Fruit fly (Drosophila melanogaster): ENCODE data around the gene GstD1.

Gene GstD1

DNA sequence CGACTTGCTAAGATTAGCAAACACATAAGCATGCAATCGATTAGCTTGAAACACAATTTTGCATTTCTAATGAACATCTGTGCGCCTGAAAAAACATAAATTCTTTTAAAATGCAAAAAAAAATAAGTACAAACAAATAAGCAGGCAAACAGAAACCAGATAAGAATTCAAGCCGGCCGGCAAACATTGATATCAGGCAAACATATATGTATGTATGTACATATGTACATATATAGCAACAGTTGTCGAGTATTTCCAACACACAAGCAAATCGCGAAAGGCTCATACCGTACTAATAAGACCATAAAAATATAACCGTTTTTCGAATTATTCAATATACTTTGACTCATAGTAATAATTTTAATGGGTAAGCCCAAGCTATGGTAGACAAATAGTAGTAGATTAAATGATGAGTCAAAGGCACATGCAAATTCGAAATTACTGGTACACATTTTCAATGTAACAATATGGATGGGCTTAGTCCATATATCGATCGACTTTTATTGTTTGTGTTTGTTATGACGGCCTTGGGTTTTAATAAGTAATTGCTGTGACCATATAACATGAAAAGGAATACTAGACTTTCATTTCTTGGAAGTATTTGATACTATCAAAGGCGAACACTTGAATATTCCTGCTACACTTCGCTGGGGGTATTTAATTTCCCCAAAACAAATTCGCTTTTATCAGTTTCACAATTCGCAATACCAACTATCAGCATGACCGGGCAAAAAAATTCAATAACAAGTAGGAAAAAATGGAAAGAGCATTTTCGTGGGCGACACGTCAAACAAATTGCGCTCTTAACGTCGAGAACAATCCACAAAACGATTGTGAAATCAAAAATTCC, 950 bp upstream of the GstD1 start (continued):
- peak; percentile 62 for TF ChIP-seq MTF-1 (GFP tag; optimal IDR thresholded peaks at IDR 0.05; ENCODE audit: borderline replicate concordance)
- no peak for TF ChIP-seq prd (optimal IDR thresholded peaks at IDR 0.05)
- TF ChIP-seq prd (GFP tag; IDR thresholded peaks at IDR 0.05): no peak
- TF ChIP-seq onecut (GFP tag; IDR thresholded peaks at IDR 0.05): no peak
- TF ChIP-seq Poxn (GFP tag; IDR thresholded peaks at IDR 0.05): no peak
- 0 out of 2 replicates have a peak, but pooled peaks have one; percentile 1 for TF ChIP-seq Ptx1 (GFP tag; IDR thresholded peaks at IDR 0.05)
- TF ChIP-seq sug (tag; optimal IDR thresholded peaks at IDR 0.05): peak; percentile 97
- TF ChIP-seq CG10267 (tag; optimal IDR thresholded peaks at IDR 0.05): no peak
- peak; percentile 2 for TF ChIP-seq CG31388 (GFP tag; optimal IDR thresholded peaks at IDR 0.05)

DNA sequence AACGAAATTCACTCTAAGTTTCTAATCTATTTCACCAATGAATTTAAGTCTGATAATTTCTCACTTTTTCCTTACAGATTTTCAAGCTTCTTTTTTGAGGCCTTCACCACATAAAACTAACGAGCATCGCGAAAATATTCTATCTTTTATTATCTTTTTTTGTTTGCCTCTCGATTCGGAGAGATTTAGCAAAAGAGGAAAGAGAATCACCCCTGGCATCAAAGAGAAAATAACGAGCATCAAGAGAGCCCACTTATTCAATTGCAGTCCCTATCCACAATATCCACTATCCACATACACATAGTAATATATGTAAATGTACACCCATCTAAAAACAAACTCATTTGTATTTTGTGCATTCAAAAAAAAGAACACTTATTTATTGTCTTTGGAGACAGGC, 1.6 kb downstream of the GstD1 start, which contains the start of gene GstD9:
GstD9 (minus strand) TSS at position 101 of the 400 bp plus-strand sequence.
- TF ChIP-seq CG3163 (GFP tag; optimal IDR thresholded peaks at IDR 0.05) (peak; percentile 76), NK7.1 (GFP tag; optimal IDR thresholded peaks at IDR 0.05) (no peak), Trl (optimal IDR thresholded peaks at IDR 0.05) (peak; percentile 31 to 43), Trl (GFP tag; optimal IDR thresholded peaks at IDR 0.05) (no peak)

DNA sequence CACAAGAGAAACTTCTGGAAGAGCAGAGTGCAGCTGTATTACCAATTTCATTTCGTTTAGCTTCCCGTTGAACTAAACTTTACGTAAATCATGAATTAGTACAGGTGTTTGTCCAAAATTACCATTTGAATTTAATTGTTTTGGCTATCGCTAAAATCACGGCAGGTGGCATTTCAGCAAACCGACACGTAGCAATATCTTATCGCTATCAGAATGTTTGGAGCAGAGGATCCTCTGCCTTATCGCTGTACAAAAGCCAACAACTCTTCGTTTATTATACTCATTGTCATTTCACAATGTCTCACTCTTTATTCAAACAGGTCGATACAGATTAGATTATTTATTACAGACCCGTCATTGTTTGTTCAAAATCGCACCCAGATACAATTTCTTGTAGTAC, 3.2 kb downstream of the GstD1 start:
- TF ChIP-seq exex (tag; optimal IDR thresholded peaks at IDR 0.05) (peak; percentile 76), sd (tag; optimal IDR thresholded peaks at IDR 0.05) (peak; percentile 44), sug (tag; optimal IDR thresholded peaks at IDR 0.05) (peak; percentile 93), grn (GFP tag; optimal IDR thresholded peaks at IDR 0.05) (peak; percentile 67), mirr (GFP tag; optimal IDR thresholded peaks at IDR 0.05) (peak; percentile 56), dpn (GFP tag; optimal IDR thresholded peaks at IDR 0.05) (no peak), CG3838 (GFP tag; optimal IDR thresholded peaks at IDR 0.05) (no peak)

DNA sequence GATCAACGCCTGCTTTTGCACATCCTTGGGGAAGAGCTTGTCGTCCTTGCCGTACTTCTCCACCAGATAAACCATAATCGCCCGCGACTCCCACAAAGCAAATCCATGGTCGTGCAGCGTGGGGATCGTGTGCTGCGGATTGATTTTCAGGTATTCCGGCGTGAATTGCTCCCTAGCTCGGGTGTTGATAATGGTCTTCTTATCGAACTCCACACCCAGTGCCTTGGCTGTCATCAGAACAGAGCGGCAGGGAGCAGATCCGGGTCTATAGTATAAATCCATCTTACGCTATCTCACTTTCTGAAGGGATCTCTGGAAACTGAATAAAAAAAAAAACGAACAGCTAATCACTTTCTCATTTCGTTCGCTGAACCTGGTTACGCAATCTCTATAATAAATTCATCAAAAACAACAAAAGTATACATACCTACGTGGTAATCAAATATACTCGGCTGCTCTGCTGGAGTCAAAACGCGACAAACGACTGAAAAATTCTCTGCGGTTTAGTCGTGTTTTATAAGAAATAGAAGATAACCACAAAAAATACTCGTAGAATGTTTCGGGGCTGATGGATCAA, 3.7 kb downstream of the GstD1 start, which contains the start of gene GstD10:
GstD10 (minus strand) TSS at position 472 of the 577 bp plus-strand sequence.
- TF ChIP-seq CG15696 (tag; optimal IDR thresholded peaks at IDR 0.05) (no peak), CG2712 (tag; optimal IDR thresholded peaks at IDR 0.05) (no peak), Myb (GFP tag; optimal IDR thresholded peaks at IDR 0.05) (no peak), CG18764 (GFP tag; optimal IDR thresholded peaks at IDR 0.05) (no peak), sug (tag; optimal IDR thresholded peaks at IDR 0.05) (no peak), Taf1 (GFP tag; IDR thresholded peaks at IDR 0.05) (no peak), chinmo (GFP tag; IDR thresholded peaks at IDR 0.05; ENCODE audit: partially characterized antibody) (0 out of 4 replicates have a peak, but pooled peaks have one; percentile 20), Pdp1 (GFP tag; optimal IDR thresholded peaks at IDR 0.05) (peak in 1 of 2 experiments; percentile 79), en (GFP tag; optimal IDR thresholded peaks at IDR 0.05) (no peak), CG7556 (GFP tag; optimal IDR thresholded peaks at IDR 0.05) (no peak), ro (GFP tag; IDR thresholded peaks at IDR 0.05) (no peak), sens-2 (GFP tag; IDR thresholded peaks at IDR 0.05) (no peak), cad (GFP tag; optimal IDR thresholded peaks at IDR 0.05) (no peak), CG30020 (tag; optimal IDR thresholded peaks at IDR 0.05) (no peak), CG1602 (GFP tag; optimal IDR thresholded peaks at IDR 0.05) (no peak), CG4404 (GFP tag; IDR thresholded peaks at IDR 0.05) (no peak), CG1792 (GFP tag; optimal IDR thresholded peaks at IDR 0.05) (no peak)
